Worm (Caenorhabditis elegans) whole organism, midembryonic: ENCODE measurements around the gene C50A2.7.

Source experiments
- T22C8.4 ChIP-seq: fragments of 200-800 bp; sonication (Bioruptor generic); IDR thresholded peaks from 2 replicates; pipeline ENCODE4 v1.3.6; 2022; ENCODE audit warnings: missing genetic modification characterization, missing compliant biosample characterization
- cog-1 ChIP-seq: sonication (generic microtip); optimal IDR thresholded peaks from 2 replicates; lab custom pipeline; 2016; ENCODE audit warnings: missing genetic modification characterization, missing compliant biosample characterization
- flt-1 ChIP-seq: fragments of 200-800 bp; sonication (Bioruptor generic); IDR thresholded peaks from 2 replicates; pipeline ENCODE4 v1.3.6; 2022; ENCODE audit warnings: missing genetic modification characterization, missing compliant biosample characterization
- klf-2 ChIP-seq: fragments of 200-800 bp; sonication (Bioruptor generic); conservative IDR thresholded peaks from 2 replicates; pipeline ENCODE4 v1.3.6; 2022; ENCODE audit warnings: missing genetic modification reagents, missing genetic modification characterization, missing compliant biosample characterization
- med-1 ChIP-seq: sonication (generic microtip); optimal IDR thresholded peaks from 2 replicates; lab custom pipeline; 2017; ENCODE audit warnings: missing genetic modification characterization, mild to moderate bottlenecking, missing compliant biosample characterization, antibody characterized with exemption, missing genetic modification reagents; ENCODE audit not compliant: insufficient read depth
- ref-1 ChIP-seq: fragments of 200-800 bp; sonication (Bioruptor generic); conservative IDR thresholded peaks from 2 replicates; pipeline ENCODE4 v1.3.6; 2022; ENCODE audit warnings: missing genetic modification reagents, missing genetic modification characterization, missing compliant biosample characterization
- tab-1 ChIP-seq: fragments of 200-800 bp; sonication (Bioruptor generic); IDR thresholded peaks from 2 replicates; pipeline ENCODE4 v1.3.6; 2022; ENCODE audit warnings: missing genetic modification characterization, missing compliant biosample characterization
- ztf-23 ChIP-seq: fragments of 200-800 bp; sonication (Bioruptor generic); IDR thresholded peaks from 2 replicates; pipeline ENCODE4 v1.3.6; 2022; ENCODE audit warnings: missing genetic modification reagents, missing genetic modification characterization, missing compliant biosample characterization
- ztf-29 ChIP-seq: fragments of 200-800 bp; sonication (Bioruptor generic); IDR thresholded peaks from 2 replicates; pipeline ENCODE4 v1.3.6; 2022; ENCODE audit warnings: missing genetic modification reagents, missing genetic modification characterization, missing compliant biosample characterization

C50A2.7 gene

DNA sequence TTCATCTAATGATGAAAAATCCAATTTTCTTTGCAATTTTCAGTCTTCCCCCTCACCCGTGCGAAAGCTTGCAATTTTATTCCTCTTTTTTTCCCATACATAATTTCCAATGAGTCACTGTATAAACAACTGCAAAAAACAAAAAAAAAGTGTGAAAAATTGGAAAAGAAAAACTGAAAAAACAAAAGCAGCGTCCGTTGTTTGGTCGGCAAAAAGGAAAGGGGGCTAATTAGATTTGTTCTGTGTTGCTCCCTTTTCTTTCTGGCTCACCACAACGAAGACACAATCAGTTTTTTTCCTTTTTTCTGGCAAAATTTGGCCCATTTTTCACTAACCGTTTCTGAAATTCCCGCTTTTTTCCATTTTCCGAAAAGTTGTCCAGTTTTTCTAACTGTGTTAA, 49.1 kb downstream of the C50A2.7 start:
- TF ChIP-seq T22C8.4 (GFP tag; lab: Robert Waterston, UW) = no peak
- TF ChIP-seq ztf-29 (GFP tag; lab: Robert Waterston, UW) = no peak
- no peak for TF ChIP-seq med-1 (GFP tag; lab: Kevin White, UChicago)
- no peak for TF ChIP-seq ref-1 (GFP tag; lab: Robert Waterston, UW)
- no peak for TF ChIP-seq ztf-23 (GFP tag; lab: Robert Waterston, UW)
- TF ChIP-seq flt-1 (GFP tag; lab: Robert Waterston, UW) = no peak
- no peak for TF ChIP-seq tab-1
- no peak for TF ChIP-seq klf-2
- no peak for TF ChIP-seq cog-1 (tag; lab: Kevin White, UChicago)

DNA sequence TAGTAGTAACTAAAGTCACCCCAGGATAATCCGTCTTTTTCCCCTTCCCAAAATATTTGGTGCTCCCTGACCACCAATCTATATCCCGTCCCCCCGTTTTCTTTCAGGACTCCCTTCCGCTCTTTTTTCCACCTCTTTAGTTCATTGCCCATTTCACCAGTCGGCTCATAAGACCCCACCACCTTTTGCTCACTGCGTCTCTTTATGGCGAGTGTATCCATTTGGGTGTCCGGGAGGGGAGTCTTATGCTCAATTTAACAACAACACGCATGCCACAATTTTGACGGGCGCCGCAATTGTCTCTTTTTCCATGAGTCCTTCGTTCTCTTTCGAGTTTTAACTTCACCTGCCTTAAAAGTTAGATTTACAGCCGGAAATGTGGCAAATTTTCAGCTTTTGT, 50.0 kb downstream of the C50A2.7 start:
- TF ChIP-seq ztf-29 (GFP tag; lab: Robert Waterston, UW) (no peak), flt-1 (GFP tag; lab: Robert Waterston, UW) (no peak), ztf-23 (GFP tag; lab: Robert Waterston, UW) (no peak), tab-1 (no peak), klf-2 (no peak), ref-1 (GFP tag; lab: Robert Waterston, UW) (no peak), cog-1 (tag; lab: Kevin White, UChicago) (no peak), T22C8.4 (GFP tag; lab: Robert Waterston, UW) (no peak), med-1 (GFP tag; lab: Kevin White, UChicago) (no peak)
